Worm (Caenorhabditis elegans) whole organism, L2 larva: ENCODE data around the gene Y22D7AL.15.
A peak's percentile ranks its signal among the peaks of the same experiment; 100 is the strongest.

ENCODE experiments used
- C34F6.9 ChIP-seq: fragments of 150-350 bp; optimal IDR thresholded peaks from 2 replicates; lab custom pipeline; 2014; ENCODE audit warnings: missing biosample characterization, missing genetic modification characterization
- F13H6.1 ChIP-seq: sonication (generic microtip); optimal IDR thresholded peaks from 2 replicates; lab custom pipeline; 2016; ENCODE audit warnings: missing genetic modification characterization, missing compliant biosample characterization
- R02D3.7 ChIP-seq: fragments of 150-350 bp; optimal IDR thresholded peaks from 2 replicates; lab custom pipeline; 2014; ENCODE audit warnings: missing biosample characterization, missing genetic modification characterization
- Y55F3AM.14 ChIP-seq: fragments of 200-800 bp; sonication (Bioruptor generic); optimal IDR thresholded peaks from 2 replicates; lab custom pipeline; 2018; ENCODE audit warnings: mild to moderate bottlenecking, missing genetic modification characterization, missing compliant biosample characterization
- ZK546.5 ChIP-seq: sonication (generic microtip); optimal IDR thresholded peaks from 2 replicates; lab custom pipeline; 2017; ENCODE audit warnings: missing biosample characterization, missing genetic modification characterization
- alr-1 ChIP-seq: fragments of 150-350 bp; optimal IDR thresholded peaks from 2 replicates; lab custom pipeline; 2014; ENCODE audit warnings: missing biosample characterization, missing genetic modification characterization
- aly-2 ChIP-seq: fragments of 150-350 bp; optimal IDR thresholded peaks from 2 replicates; lab custom pipeline; 2014; ENCODE audit warnings: missing biosample characterization, missing genetic modification characterization
- ama-1 ChIP-seq: fragments of 150-350 bp; optimal IDR thresholded peaks from 2 replicates; lab custom pipeline; 2018; ENCODE audit warnings: inconsistent platforms
- blmp-1 ChIP-seq: sonication (generic microtip); optimal IDR thresholded peaks from 2 replicates; lab custom pipeline; 2017; ENCODE audit warnings: missing genetic modification characterization, mild to moderate bottlenecking, missing compliant biosample characterization, antibody characterized with exemption, moderate library complexity; ENCODE audit not compliant: insufficient read depth
- ceh-16 ChIP-seq: fragments of 150-350 bp; optimal IDR thresholded peaks from 2 replicates; lab custom pipeline; 2014; ENCODE audit warnings: missing biosample characterization, missing genetic modification characterization
- ceh-82 ChIP-seq: fragments of 150-350 bp; optimal IDR thresholded peaks from 2 replicates; lab custom pipeline; 2014; ENCODE audit warnings: missing biosample characterization, missing genetic modification characterization
- crh-2 ChIP-seq: sonication (generic microtip); optimal IDR thresholded peaks from 2 replicates; lab custom pipeline; 2017; ENCODE audit warnings: missing biosample characterization, missing genetic modification characterization
- gmeb-1 ChIP-seq: fragments of 150-350 bp; optimal IDR thresholded peaks from 2 replicates; lab custom pipeline; 2014; ENCODE audit warnings: missing biosample characterization, missing genetic modification characterization
- lin-11 ChIP-seq: fragments of 150-350 bp; sonication (generic microtip); optimal IDR thresholded peaks from 2 replicates; lab custom pipeline; 2014; ENCODE audit warnings: missing biosample characterization, missing genetic modification characterization, inconsistent platforms, mixed read lengths
- lin-13 ChIP-seq: fragments of 150-350 bp; optimal IDR thresholded peaks from 2 replicates; lab custom pipeline; 2014; ENCODE audit warnings: missing biosample characterization, missing genetic modification reagents, missing genetic modification characterization
- lsy-2 ChIP-seq, 2 experiments: fragments of 150-350 bp in 1 of 2; sonication (generic microtip) in 1 of 2; optimal IDR thresholded peaks; 2 replicates each; lab custom pipeline; 2014 to 2017; ENCODE audit warnings: missing biosample characterization in 2 of 2, missing genetic modification characterization in 2 of 2
- mab-5 ChIP-seq: fragments of 150-350 bp; optimal IDR thresholded peaks from 2 replicates; lab custom pipeline; 2014; ENCODE audit warnings: missing biosample characterization, missing genetic modification characterization
- mbf-1 ChIP-seq: sonication (generic microtip); optimal IDR thresholded peaks from 2 replicates; lab custom pipeline; 2017; ENCODE audit warnings: missing biosample characterization, missing genetic modification characterization
- nhr-10 ChIP-seq: sonication (generic microtip); optimal IDR thresholded peaks from 2 replicates; lab custom pipeline; 2017; ENCODE audit warnings: missing biosample characterization, missing genetic modification characterization
- nhr-11 ChIP-seq: fragments of 150-350 bp; optimal IDR thresholded peaks from 2 replicates; lab custom pipeline; 2014; ENCODE audit warnings: missing biosample characterization, missing genetic modification characterization
- nhr-12 ChIP-seq: fragments of 150-350 bp; optimal IDR thresholded peaks from 2 replicates; lab custom pipeline; 2014; ENCODE audit warnings: missing biosample characterization, missing genetic modification characterization
- nhr-21 ChIP-seq: fragments of 150-350 bp; optimal IDR thresholded peaks from 2 replicates; lab custom pipeline; 2014; ENCODE audit warnings: missing biosample characterization, missing genetic modification characterization
- nhr-23 ChIP-seq: fragments of 150-350 bp; optimal IDR thresholded peaks from 2 replicates; lab custom pipeline; 2014; ENCODE audit warnings: missing biosample characterization, missing genetic modification reagents, missing genetic modification characterization
- nhr-237 ChIP-seq: fragments of 150-350 bp; optimal IDR thresholded peaks from 2 replicates; lab custom pipeline; 2014; ENCODE audit warnings: missing biosample characterization, missing genetic modification characterization
- nhr-25 ChIP-seq: fragments of 150-350 bp; sonication (generic microtip); optimal IDR thresholded peaks from 3 replicates; lab custom pipeline; 2014; ENCODE audit warnings: missing biosample characterization, missing genetic modification characterization
- nhr-6 ChIP-seq: fragments of 150-350 bp; optimal IDR thresholded peaks from 2 replicates; lab custom pipeline; 2014; ENCODE audit warnings: missing biosample characterization, missing genetic modification characterization
- nhr-77 ChIP-seq: fragments of 150-350 bp; optimal IDR thresholded peaks from 2 replicates; lab custom pipeline; 2014; ENCODE audit warnings: missing biosample characterization, missing genetic modification characterization
- sem-4 ChIP-seq: fragments of 150-350 bp; optimal IDR thresholded peaks from 2 replicates; lab custom pipeline; 2014; ENCODE audit warnings: missing biosample characterization, missing genetic modification reagents, missing genetic modification characterization
- skn-1 ChIP-seq: sonication (generic microtip); optimal IDR thresholded peaks from 2 replicates; lab custom pipeline; 2017; ENCODE audit warnings: missing biosample characterization, missing genetic modification characterization
- sma-3 ChIP-seq: sonication (generic microtip); optimal IDR thresholded peaks from 2 replicates; lab custom pipeline; 2016; ENCODE audit warnings: missing genetic modification reagents, missing genetic modification characterization, missing compliant biosample characterization
- sma-9 ChIP-seq, 2 experiments: fragments of 150-350 bp in 1 of 2; sonication (generic microtip) in 1 of 2; optimal IDR thresholded peaks; 2 replicates each; lab custom pipeline; 2014 to 2016; ENCODE audit warnings: missing genetic modification characterization in 2 of 2, mild to moderate bottlenecking in 1 of 2, missing biosample characterization in 1 of 2, missing compliant biosample characterization in 1 of 2, missing genetic modification reagents in 1 of 2, moderate library complexity in 1 of 2
- snpc-4 ChIP-seq: fragments of 150-350 bp; optimal IDR thresholded peaks from 2 replicates; lab custom pipeline; 2014; ENCODE audit warnings: missing biosample characterization, missing genetic modification characterization
- unc-55 ChIP-seq: fragments of 150-350 bp; sonication (generic microtip); optimal IDR thresholded peaks from 3 replicates; lab custom pipeline; 2014; ENCODE audit warnings: missing biosample characterization, missing genetic modification reagents, missing genetic modification characterization
- unc-62 ChIP-seq: fragments of 150-350 bp; optimal IDR thresholded peaks from 2 replicates; lab custom pipeline; 2014; ENCODE audit warnings: missing biosample characterization, missing genetic modification reagents, missing genetic modification characterization
- ztf-4 ChIP-seq: fragments of 150-350 bp; optimal IDR thresholded peaks from 2 replicates; lab custom pipeline; 2014; ENCODE audit warnings: missing biosample characterization, missing genetic modification characterization

Y22D7AL.15 gene

ce11 chrIII:1618915-1619314, 40.7 kb downstream of the Y22D7AL.15 start, which contains the start of gene Y22D7AL.10 (continued):
- TF ChIP-seq nhr-23 (tag; lab: Kevin White, UChicago) (no peak), ZK546.5 (tag; lab: Kevin White, UChicago) (peak; percentile 82)

ce11 chrIII:1618312-1618711, 41.4 kb downstream of the Y22D7AL.15 start:
- no peak for TF ChIP-seq unc-62
- TF ChIP-seq sma-9 (GFP tag; optimal IDR thresholded peaks at IDR 0.05; lab: Kevin White, UChicago) = no peak
- TF ChIP-seq sma-9 (tag; optimal IDR thresholded peaks at IDR 0.05; lab: Kevin White, UChicago) = no peak
- no peak for TF ChIP-seq snpc-4 (tag; lab: Kevin White, UChicago)
- TF ChIP-seq nhr-23 (tag; lab: Kevin White, UChicago) = no peak
- no peak for TF ChIP-seq alr-1 (tag; lab: Kevin White, UChicago)
- TF ChIP-seq nhr-77 (tag; lab: Kevin White, UChicago) = no peak
- TF ChIP-seq R02D3.7 = no peak
- no peak for TF ChIP-seq crh-2 (tag; lab: Kevin White, UChicago)
- TF ChIP-seq nhr-10 (tag; lab: Kevin White, UChicago) = no peak
- no peak for TF ChIP-seq ceh-82 (tag; lab: Kevin White, UChicago)
- no peak for TF ChIP-seq lin-13
- no peak for TF ChIP-seq ceh-16 (tag; lab: Kevin White, UChicago)

DNA sequence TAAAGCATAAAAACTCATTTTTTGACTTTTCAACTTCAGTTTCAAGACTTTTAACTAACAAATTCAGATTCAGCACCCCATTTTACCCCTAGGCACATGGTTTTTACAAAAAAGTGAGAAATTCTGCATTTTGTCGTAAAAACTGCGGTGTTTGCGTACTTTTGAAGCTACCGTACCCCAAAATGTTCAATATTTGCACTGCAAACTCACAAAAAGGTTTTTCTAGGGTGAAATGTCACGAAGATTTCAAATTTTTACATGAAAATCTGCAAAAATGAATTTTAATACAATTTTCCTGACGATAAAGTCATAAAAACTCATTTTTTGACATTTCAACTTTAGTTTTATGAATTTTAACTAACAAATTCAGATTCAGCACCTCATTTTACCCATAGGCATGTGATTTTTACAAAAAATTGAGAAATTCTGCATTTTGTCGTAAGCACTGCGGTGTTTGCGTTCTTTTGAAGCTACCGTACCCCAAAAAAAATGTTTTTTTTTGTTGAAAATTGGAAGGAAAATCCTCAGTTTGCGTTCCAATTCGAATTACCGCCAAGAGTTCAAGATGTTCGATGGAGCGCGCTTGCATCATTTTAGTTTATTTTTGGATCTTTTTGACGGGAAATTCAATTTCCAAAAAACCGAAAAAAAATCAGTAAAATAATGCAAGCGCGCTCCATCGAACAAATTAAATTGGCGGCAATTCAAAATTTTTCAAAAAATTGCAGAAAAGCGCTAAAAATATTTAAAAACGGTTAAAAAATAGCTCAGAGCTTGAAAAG, 43.2 kb downstream of the Y22D7AL.15 start:
- peak; percentile 49 for TF ChIP-seq Y55F3AM.14 (GFP tag; lab: Kevin White, UChicago)
- TF ChIP-seq blmp-1 (tag; lab: Kevin White, UChicago) = no peak
- no peak for TF ChIP-seq nhr-6 (tag; lab: Kevin White, UChicago)
- no peak for TF ChIP-seq nhr-23 (tag; lab: Kevin White, UChicago)
- TF ChIP-seq nhr-25 (tag; lab: Kevin White, UChicago) = peak; percentile 45
- TF ChIP-seq nhr-11 = no peak
- TF ChIP-seq lin-13 = peak; percentile 77
- no peak for TF ChIP-seq nhr-21
- TF ChIP-seq skn-1 (tag; lab: Kevin White, UChicago) = no peak
- TF ChIP-seq lsy-2 (tag; optimal IDR thresholded peaks at IDR 0.05; lab: Kevin White, UChicago) = peak; percentile 52 to 86
- TF ChIP-seq nhr-12 (tag; lab: Kevin White, UChicago) = no peak
- peak; percentile 18 for TF ChIP-seq C34F6.9 (tag; lab: Kevin White, UChicago)
- TF ChIP-seq ama-1 (lab: Kevin White, UChicago) = peak; percentile 84
- peak; percentile 26 for TF ChIP-seq sma-3 (GFP tag; lab: Kevin White, UChicago)
- TF ChIP-seq aly-2 = no peak
- TF ChIP-seq ztf-4 = peak; percentile 82
- peak; percentile 47 for TF ChIP-seq gmeb-1 (tag; lab: Kevin White, UChicago)
- TF ChIP-seq F13H6.1 = peak; percentile 20
- TF ChIP-seq R02D3.7 = no peak
- TF ChIP-seq nhr-237 (tag; lab: Kevin White, UChicago) = no peak

DNA sequence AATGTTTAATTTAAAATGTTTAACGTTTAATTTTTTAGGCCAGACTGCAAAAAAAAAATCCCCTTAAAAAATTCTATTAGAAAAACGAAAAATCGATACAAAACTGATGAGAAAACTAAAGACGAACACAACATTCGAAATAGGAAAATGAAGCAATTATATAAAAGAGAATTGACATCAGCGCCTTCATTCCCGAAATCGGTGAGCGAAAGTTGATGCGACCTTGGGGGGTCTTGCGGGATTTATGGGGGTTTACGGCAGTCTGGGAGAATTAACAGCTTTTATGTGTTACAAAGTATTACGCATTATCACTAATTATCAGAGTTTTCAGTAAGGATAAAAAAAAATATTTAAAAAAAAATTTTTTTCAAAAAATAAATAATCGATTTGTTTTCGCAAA, 45.3 kb downstream of the Y22D7AL.15 start:
- TF ChIP-seq lsy-2 (tag; optimal IDR thresholded peaks at IDR 0.05; lab: Kevin White, UChicago) (no peak), blmp-1 (tag; lab: Kevin White, UChicago) (peak; percentile 35), F13H6.1 (no peak), nhr-10 (tag; lab: Kevin White, UChicago) (no peak)

DNA sequence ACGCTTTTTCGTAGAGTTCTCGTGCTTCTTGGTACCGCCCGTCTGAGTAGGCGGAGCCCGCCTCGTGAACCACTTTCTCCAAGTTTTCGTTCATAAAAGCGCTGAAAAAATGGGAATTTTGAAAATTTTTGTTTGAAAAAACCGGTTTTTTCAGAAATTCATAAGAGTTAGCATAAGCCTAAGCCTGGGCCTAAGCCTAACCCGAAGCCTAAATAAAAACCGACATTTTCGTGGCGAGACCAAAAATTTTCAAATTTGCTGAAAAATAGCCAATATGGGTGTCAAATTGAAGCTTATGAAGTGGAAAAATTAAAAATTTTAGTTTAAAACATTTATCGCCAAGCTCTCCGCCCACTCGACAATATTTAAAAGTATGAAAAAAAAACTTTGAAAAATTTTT, 45.7 kb downstream of the Y22D7AL.15 start, which contains the start of gene Y22D7AL.9:
Y22D7AL.9 (minus strand) TSS at position 101 of the 400 bp plus-strand sequence.
- TF ChIP-seq nhr-25 (tag; lab: Kevin White, UChicago) (no peak), sma-9 (GFP tag; optimal IDR thresholded peaks at IDR 0.05; lab: Kevin White, UChicago) (no peak), sma-9 (tag; optimal IDR thresholded peaks at IDR 0.05; lab: Kevin White, UChicago) (no peak), sem-4 (tag; lab: Kevin White, UChicago) (no peak), mbf-1 (no peak), lin-11 (tag; lab: Kevin White, UChicago) (no peak), unc-55 (GFP tag; lab: Kevin White, UChicago) (no peak), mab-5 (tag; lab: Kevin White, UChicago) (no peak), nhr-77 (tag; lab: Kevin White, UChicago) (no peak)
